Fruit fly (Drosophila melanogaster): Measurements from ENCODE around the gene CG9641.

DNA sequence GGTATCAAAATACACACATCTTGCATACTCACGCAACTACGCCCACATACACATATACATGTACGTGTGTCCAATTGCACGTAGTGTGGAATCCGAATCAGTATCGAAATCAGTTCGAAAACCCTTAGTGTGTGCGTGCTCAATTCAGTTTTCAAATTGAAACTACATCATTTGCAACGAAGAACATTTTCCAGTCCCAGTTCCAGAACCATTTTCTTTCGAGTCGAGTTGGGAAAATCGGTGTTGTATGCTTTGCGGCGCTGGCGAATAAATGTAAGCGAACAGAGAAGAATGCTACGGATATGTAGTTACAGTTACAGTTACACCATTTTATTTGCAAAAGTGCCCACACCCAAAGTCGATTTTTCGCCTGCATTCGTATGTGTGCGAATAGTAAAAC is 19.7 kb downstream of the CG9641 start:
- TF ChIP-seq Deaf1 (tag; optimal IDR thresholded peaks at IDR 0.05) (no peak), sens (GFP tag) (no peak), B-H1 (GFP tag; IDR thresholded peaks at IDR 0.05) (no peak), Sry-β (GFP tag; optimal IDR thresholded peaks at IDR 0.05) (no peak), Lpt (GFP tag; optimal IDR thresholded peaks at IDR 0.05) (no peak), E2f1 (GFP tag; IDR thresholded peaks at IDR 0.05) (no peak), gcm (GFP tag; optimal IDR thresholded peaks at IDR 0.05) (no peak)

Measured in whole organism, embryonic.